Worm (Caenorhabditis elegans) whole organism, young adult: ENCODE measurements around the gene fbxc-34.

Experiments
- B0019.2 ChIP-seq: fragments of 200-800 bp; sonication (Bioruptor generic); conservative IDR thresholded peaks from 2 replicates; pipeline ENCODE4 v1.3.6; 2022; ENCODE audit warnings: missing genetic modification reagents, missing genetic modification characterization, missing compliant biosample characterization
- F10E7.11 ChIP-seq: sonication (generic microtip); optimal IDR thresholded peaks from 2 replicates; lab custom pipeline; 2017; ENCODE audit warnings: mild to moderate bottlenecking, missing genetic modification characterization, moderate library complexity, missing compliant biosample characterization
- F37B4.10 ChIP-seq: fragments of 200-800 bp; sonication (Bioruptor generic); IDR thresholded peaks from 2 replicates; pipeline ENCODE4 v1.3.6; 2022; ENCODE audit warnings: missing genetic modification characterization, missing compliant biosample characterization
- F52B5.7 ChIP-seq: sonication (generic microtip); optimal IDR thresholded peaks from 2 replicates; lab custom pipeline; 2016; ENCODE audit warnings: mild to moderate bottlenecking, missing genetic modification characterization, missing compliant biosample characterization
- F57A8.1 ChIP-seq: fragments of 200-800 bp; sonication (Bioruptor generic); optimal IDR thresholded peaks from 2 replicates; lab custom pipeline; 2018; ENCODE audit warnings: mild to moderate bottlenecking, missing genetic modification characterization, moderate library complexity, missing compliant biosample characterization
- Y53G8AR.9 ChIP-seq: fragments of 200-800 bp; sonication (Bioruptor generic); conservative IDR thresholded peaks from 2 replicates; pipeline ENCODE4 v1.3.6; 2022; ENCODE audit warnings: missing genetic modification reagents, missing genetic modification characterization, missing compliant biosample characterization
- Y56A3A.18 ChIP-seq: fragments of 200-800 bp; sonication (Bioruptor generic); IDR thresholded peaks from 2 replicates; pipeline ENCODE4 v1.3.6; 2022; ENCODE audit warnings: missing genetic modification reagents, missing genetic modification characterization, missing compliant biosample characterization
- Y67H2A.10 ChIP-seq: fragments of 200-800 bp; sonication (Bioruptor generic); conservative IDR thresholded peaks from 2 replicates; pipeline ENCODE4 v1.3.6; 2022; ENCODE audit warnings: missing genetic modification reagents, missing genetic modification characterization, missing compliant biosample characterization
- atf-7 ChIP-seq: sonication (generic microtip); optimal IDR thresholded peaks from 2 replicates; lab custom pipeline; 2017; ENCODE audit warnings: mild to moderate bottlenecking, missing genetic modification characterization, missing compliant biosample characterization
- athp-1 ChIP-seq: sonication (generic microtip); optimal IDR thresholded peaks from 2 replicates; lab custom pipeline; 2017; ENCODE audit warnings: mild to moderate bottlenecking, missing genetic modification characterization, missing compliant biosample characterization
- attf-3 ChIP-seq: fragments of 200-800 bp; sonication (Bioruptor generic); conservative IDR thresholded peaks from 2 replicates; pipeline ENCODE4 v1.3.6; 2022; ENCODE audit warnings: missing genetic modification reagents, missing genetic modification characterization, missing compliant biosample characterization
- bed-2 ChIP-seq: fragments of 200-800 bp; sonication (Bioruptor generic); IDR thresholded peaks from 2 replicates; pipeline ENCODE4 v1.3.6; 2022; ENCODE audit warnings: missing genetic modification reagents, missing genetic modification characterization, missing compliant biosample characterization
- ceh-100 ChIP-seq: fragments of 200-800 bp; sonication (Bioruptor generic); IDR thresholded peaks from 2 replicates; pipeline ENCODE4 v1.3.6; 2022; ENCODE audit warnings: missing genetic modification reagents, missing genetic modification characterization, missing compliant biosample characterization
- ceh-27 ChIP-seq: fragments of 200-800 bp; sonication (Bioruptor generic); optimal IDR thresholded peaks from 2 replicates; lab custom pipeline; 2018; ENCODE audit warnings: mild to moderate bottlenecking, missing genetic modification characterization, moderate library complexity, missing compliant biosample characterization
- ceh-40 ChIP-seq: fragments of 200-800 bp; sonication (Bioruptor generic); IDR thresholded peaks from 2 replicates; pipeline ENCODE4 v1.3.6; 2022; ENCODE audit warnings: missing genetic modification characterization, missing compliant biosample characterization
- ceh-91 ChIP-seq: fragments of 200-800 bp; sonication (Bioruptor generic); IDR thresholded peaks from 2 replicates; pipeline ENCODE4 v1.3.6; 2022; ENCODE audit warnings: missing genetic modification reagents, missing genetic modification characterization, missing compliant biosample characterization
- chd-7 ChIP-seq: sonication (generic microtip); optimal IDR thresholded peaks from 2 replicates; lab custom pipeline; 2016; ENCODE audit warnings: mild to moderate bottlenecking, missing genetic modification characterization, moderate library complexity, missing compliant biosample characterization
- dox-1 ChIP-seq: fragments of 200-800 bp; sonication (Bioruptor generic); IDR thresholded peaks from 2 replicates; pipeline ENCODE4 v1.3.6; 2022; ENCODE audit warnings: missing genetic modification reagents, missing genetic modification characterization, missing compliant biosample characterization
- dpff-1 ChIP-seq: sonication (generic microtip); optimal IDR thresholded peaks from 2 replicates; lab custom pipeline; 2017; ENCODE audit warnings: mild to moderate bottlenecking, missing genetic modification characterization, missing compliant biosample characterization
- dpl-1 ChIP-seq: fragments of 150-350 bp; optimal IDR thresholded peaks from 2 replicates; lab custom pipeline; 2014; ENCODE audit warnings: missing biosample characterization, missing genetic modification reagents, missing genetic modification characterization
- egl-44 ChIP-seq: fragments of 200-800 bp; sonication (Bioruptor generic); IDR thresholded peaks from 2 replicates; pipeline ENCODE4 v1.3.6; 2022; ENCODE audit warnings: missing genetic modification reagents, missing genetic modification characterization, missing compliant biosample characterization
- egrh-3 ChIP-seq: fragments of 200-800 bp; sonication (Bioruptor generic); IDR thresholded peaks from 2 replicates; pipeline ENCODE4 v1.3.6; 2022; ENCODE audit warnings: missing genetic modification reagents, missing genetic modification characterization, missing compliant biosample characterization
- ets-4 ChIP-seq: fragments of 200-800 bp; sonication (Bioruptor generic); optimal IDR thresholded peaks from 2 replicates; lab custom pipeline; 2018; ENCODE audit warnings: mild to moderate bottlenecking, missing genetic modification characterization, missing compliant biosample characterization
- him-1 ChIP-seq: sonication (generic microtip); optimal IDR thresholded peaks from 2 replicates; lab custom pipeline; 2016; ENCODE audit warnings: missing genotype, missing genetic modification reagents, missing genetic modification characterization, missing compliant biosample characterization
- hlh-12 ChIP-seq: sonication (generic microtip); optimal IDR thresholded peaks from 2 replicates; lab custom pipeline; 2016; ENCODE audit warnings: missing genetic modification characterization, missing compliant biosample characterization
- hlh-26 ChIP-seq: fragments of 200-800 bp; sonication (Bioruptor generic); conservative IDR thresholded peaks from 2 replicates; pipeline ENCODE4 v1.3.6; 2022; ENCODE audit warnings: missing genetic modification reagents, missing genetic modification characterization, missing compliant biosample characterization
- hmg-20 ChIP-seq: fragments of 200-800 bp; sonication (Bioruptor generic); IDR thresholded peaks from 2 replicates; pipeline ENCODE4 v1.3.6; 2022; ENCODE audit warnings: missing genetic modification reagents, missing genetic modification characterization, missing compliant biosample characterization
- let-607 ChIP-seq, 2 experiments: fragments of 200-800 bp in 1 of 2; sonication (Bioruptor generic) in 1 of 2; sonication (generic microtip) in 1 of 2; optimal IDR thresholded peaks; 2 replicates each; lab custom pipeline; 2016 to 2018; ENCODE audit warnings: mild to moderate bottlenecking in 2 of 2, missing compliant biosample characterization in 2 of 2, missing genetic modification characterization in 2 of 2, moderate library complexity in 2 of 2, missing genotype in 1 of 2
- lin-35 ChIP-seq, 3 experiments: fragments of 150-350 bp in 2 of 3; sonication (generic microtip) in 1 of 3; optimal IDR thresholded peaks; 2 replicates each; lab custom pipeline; 2014 to 2018; ENCODE audit warnings: missing biosample characterization in 3 of 3, missing genetic modification characterization in 3 of 3, missing genetic modification reagents in 3 of 3
- lsy-27 ChIP-seq: sonication (generic microtip); optimal IDR thresholded peaks from 2 replicates; lab custom pipeline; 2017; ENCODE audit warnings: missing genetic modification characterization, mild to moderate bottlenecking, missing compliant biosample characterization, antibody characterized with exemption, missing genotype, borderline replicate concordance; ENCODE audit not compliant: insufficient read depth
- mcd-1 ChIP-seq: fragments of 200-800 bp; sonication (Bioruptor generic); IDR thresholded peaks from 2 replicates; pipeline ENCODE4 v1.3.6; 2022; ENCODE audit warnings: missing genetic modification reagents, missing genetic modification characterization, missing compliant biosample characterization
- mel-28 ChIP-seq: sonication (generic microtip); optimal IDR thresholded peaks from 2 replicates; lab custom pipeline; 2016; ENCODE audit warnings: borderline replicate concordance, mild to moderate bottlenecking, missing genetic modification characterization, missing compliant biosample characterization
- nfya-1 ChIP-seq: sonication (generic microtip); optimal IDR thresholded peaks from 2 replicates; lab custom pipeline; 2017; ENCODE audit warnings: antibody characterized with exemption, missing compliant biosample characterization, missing genetic modification characterization, borderline replicate concordance; ENCODE audit not compliant: insufficient read depth
- nhr-27 ChIP-seq: fragments of 200-800 bp; sonication (Bioruptor generic); optimal IDR thresholded peaks from 2 replicates; lab custom pipeline; 2018; ENCODE audit warnings: mild to moderate bottlenecking, missing genetic modification characterization, moderate library complexity, missing compliant biosample characterization
- nhr-80 ChIP-seq: sonication (generic microtip); optimal IDR thresholded peaks from 2 replicates; lab custom pipeline; 2016; ENCODE audit warnings: missing genetic modification characterization, missing compliant biosample characterization
- pbrm-1 ChIP-seq: fragments of 200-800 bp; sonication (Bioruptor generic); IDR thresholded peaks from 2 replicates; pipeline ENCODE4 v1.3.6; 2022; ENCODE audit warnings: missing genetic modification reagents, missing genetic modification characterization, missing compliant biosample characterization
- pha-4 ChIP-seq: fragments of 150-350 bp; sonication (generic microtip); optimal IDR thresholded peaks from 2 replicates; lab custom pipeline; 2014; ENCODE audit warnings: missing biosample characterization, missing genetic modification reagents, missing genetic modification characterization
- rec-8 ChIP-seq, 2 experiments: sonication (generic microtip); optimal IDR thresholded peaks; 2 replicates each; lab custom pipeline; 2016; ENCODE audit warnings: mild to moderate bottlenecking in 2 of 2, missing genetic modification characterization in 2 of 2, missing genetic modification reagents in 2 of 2, missing genotype in 2 of 2, missing biosample characterization in 1 of 2, missing compliant biosample characterization in 1 of 2, moderate library complexity in 1 of 2
- sdz-38 ChIP-seq: sonication (generic microtip); optimal IDR thresholded peaks from 2 replicates; lab custom pipeline; 2016; ENCODE audit warnings: missing genotype, missing genetic modification characterization, missing compliant biosample characterization
- sea-2 ChIP-seq: fragments of 200-800 bp; sonication (Bioruptor generic); IDR thresholded peaks from 2 replicates; pipeline ENCODE4 v1.3.6; 2022; ENCODE audit warnings: missing genetic modification characterization, missing compliant biosample characterization
- snpc-1.3 ChIP-seq: sonication (generic microtip); optimal IDR thresholded peaks from 2 replicates; lab custom pipeline; 2017; ENCODE audit warnings: missing genetic modification characterization, mild to moderate bottlenecking, missing compliant biosample characterization, antibody characterized with exemption, moderate library complexity, missing genotype, missing genetic modification reagents; ENCODE audit not compliant: insufficient read depth
- somi-1 ChIP-seq: fragments of 200-800 bp; sonication (Bioruptor generic); optimal IDR thresholded peaks from 2 replicates; lab custom pipeline; 2018; ENCODE audit warnings: mild to moderate bottlenecking, missing genetic modification characterization, missing compliant biosample characterization
- tbx-9 ChIP-seq: sonication (generic microtip); optimal IDR thresholded peaks from 2 replicates; lab custom pipeline; 2016; ENCODE audit warnings: borderline replicate concordance, missing genetic modification characterization, inconsistent platforms, missing compliant biosample characterization
- xnd-1 ChIP-seq: sonication (generic microtip); optimal IDR thresholded peaks from 2 replicates; lab custom pipeline; 2016; ENCODE audit warnings: missing genotype, missing genetic modification reagents, missing genetic modification characterization, missing compliant biosample characterization
- ztf-22 ChIP-seq: fragments of 200-800 bp; sonication (Bioruptor generic); optimal IDR thresholded peaks from 2 replicates; lab custom pipeline; 2018; ENCODE audit warnings: mild to moderate bottlenecking, missing genetic modification characterization, moderate library complexity, missing compliant biosample characterization
- ztf-3 ChIP-seq: fragments of 200-800 bp; sonication (Bioruptor generic); optimal IDR thresholded peaks from 2 replicates; lab custom pipeline; 2018; ENCODE audit warnings: mild to moderate bottlenecking, missing genetic modification characterization, missing compliant biosample characterization

The fbxc-34 gene

DNA sequence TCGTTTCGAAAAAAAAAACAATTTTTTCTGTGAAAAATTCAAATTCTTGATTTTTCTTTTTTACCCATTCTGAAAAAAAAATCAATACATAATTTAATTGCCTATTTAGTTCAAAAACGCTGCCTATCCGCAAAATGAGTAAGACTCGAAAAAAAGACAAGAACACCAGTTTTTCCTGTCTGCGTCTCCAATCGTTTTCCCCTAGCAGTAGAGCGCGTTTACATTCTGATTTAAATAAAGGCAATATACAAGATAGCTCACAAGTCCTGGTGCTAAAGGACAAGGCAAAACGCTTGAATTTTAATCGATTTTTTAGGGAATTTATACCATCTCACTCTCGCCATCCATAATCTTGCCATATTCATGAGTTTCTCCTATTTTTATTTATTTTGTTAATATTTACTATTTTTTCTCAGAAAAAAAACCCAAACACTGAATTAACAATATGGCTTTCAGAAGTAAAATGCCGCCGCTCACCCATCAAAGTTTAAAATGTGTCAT lies 17.7 kb upstream of the fbxc-34 start, which contains the start of gene fbxc-33:
Gene fbxc-33 (plus strand): TSS at position 451 of the 501 bp plus-strand sequence.
- TF ChIP-seq pbrm-1 (GFP tag; lab: Robert Waterston, UW) (no peak), mcd-1 (peak; percentile 75)

DNA sequence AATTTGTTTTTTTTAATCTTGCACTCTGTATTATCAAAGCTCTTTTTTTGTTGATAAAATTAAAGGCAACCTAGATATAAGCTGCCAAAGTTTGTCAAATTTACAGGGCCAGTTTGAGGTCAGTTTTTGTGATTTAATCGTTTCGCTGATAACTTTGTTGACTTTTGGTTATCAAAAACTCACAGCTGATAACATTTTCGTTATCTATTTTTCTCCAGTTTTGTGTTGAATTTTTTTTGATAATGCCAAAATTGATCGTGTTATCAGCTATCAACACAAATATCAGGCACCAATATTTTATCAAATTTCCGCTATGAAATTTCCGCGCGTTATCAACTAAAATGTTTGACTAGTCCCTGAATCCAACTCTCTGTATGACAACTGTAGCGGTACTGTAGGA lies 15.8 kb upstream of the fbxc-34 start:
- TF ChIP-seq lsy-27 (tag; lab: Kevin White, UChicago) (no peak), bed-2 (GFP tag; lab: Robert Waterston, UW) (no peak), ceh-27 (GFP tag; lab: Kevin White, UChicago) (no peak), Y67H2A.10 (GFP tag; lab: Robert Waterston, UW) (no peak), ceh-40 (GFP tag; lab: Robert Waterston, UW) (no peak), ztf-22 (peak; percentile 67), attf-3 (GFP tag; lab: Robert Waterston, UW) (no peak), dox-1 (GFP tag; lab: Robert Waterston, UW) (peak; percentile 63), F10E7.11 (tag; lab: Kevin White, UChicago) (no peak), mcd-1 (peak; percentile 35; the same call in 1 of the 2 replicates), ztf-3 (no peak), nfya-1 (tag; lab: Kevin White, UChicago) (no peak), hlh-26 (GFP tag; lab: Robert Waterston, UW) (no peak), sdz-38 (no peak), lin-35 (GFP tag; optimal IDR thresholded peaks at IDR 0.05; lab: Kevin White, UChicago) (no peak), F37B4.10 (GFP tag; lab: Robert Waterston, UW) (no peak), chd-7 (no peak), ceh-100 (GFP tag; lab: Robert Waterston, UW) (no peak), hlh-12 (tag; lab: Kevin White, UChicago) (no peak), F57A8.1 (GFP tag; lab: Kevin White, UChicago) (no peak), mel-28 (no peak), tbx-9 (no peak), atf-7 (peak; percentile 48), hmg-20 (GFP tag; lab: Robert Waterston, UW) (no peak), egrh-3 (GFP tag; lab: Robert Waterston, UW) (no peak), ceh-91 (GFP tag; lab: Robert Waterston, UW) (no peak), ets-4 (peak; percentile 94), rec-8 (tag; optimal IDR thresholded peaks at IDR 0.05; lab: Kevin White, UChicago) (no peak), Y53G8AR.9 (GFP tag; lab: Robert Waterston, UW) (no peak), dpff-1 (tag; lab: Kevin White, UChicago) (no peak), somi-1 (GFP tag; lab: Kevin White, UChicago) (no peak), let-607 (tag; optimal IDR thresholded peaks at IDR 0.05; lab: Kevin White, UChicago) (no peak), Y56A3A.18 (GFP tag; lab: Robert Waterston, UW) (no peak), egl-44 (GFP tag; lab: Robert Waterston, UW) (no peak), nhr-80 (tag; lab: Kevin White, UChicago) (peak; percentile 95), sea-2 (GFP tag; lab: Robert Waterston, UW) (no peak), B0019.2 (GFP tag; lab: Robert Waterston, UW) (no peak), dpl-1 (no peak), snpc-1.3 (tag; lab: Kevin White, UChicago) (no peak), F52B5.7 (tag; lab: Kevin White, UChicago) (no peak), athp-1 (tag; lab: Kevin White, UChicago) (no peak), xnd-1 (tag; lab: Kevin White, UChicago) (no peak), nhr-27 (tag; lab: Kevin White, UChicago) (no peak), him-1 (tag; lab: Kevin White, UChicago) (no peak), pha-4 (tag; lab: Kevin White, UChicago) (peak; percentile 89)
